Worm (Caenorhabditis elegans): ENCODE results near the gene ZK1010.12.

The ZK1010.12 gene

DNA sequence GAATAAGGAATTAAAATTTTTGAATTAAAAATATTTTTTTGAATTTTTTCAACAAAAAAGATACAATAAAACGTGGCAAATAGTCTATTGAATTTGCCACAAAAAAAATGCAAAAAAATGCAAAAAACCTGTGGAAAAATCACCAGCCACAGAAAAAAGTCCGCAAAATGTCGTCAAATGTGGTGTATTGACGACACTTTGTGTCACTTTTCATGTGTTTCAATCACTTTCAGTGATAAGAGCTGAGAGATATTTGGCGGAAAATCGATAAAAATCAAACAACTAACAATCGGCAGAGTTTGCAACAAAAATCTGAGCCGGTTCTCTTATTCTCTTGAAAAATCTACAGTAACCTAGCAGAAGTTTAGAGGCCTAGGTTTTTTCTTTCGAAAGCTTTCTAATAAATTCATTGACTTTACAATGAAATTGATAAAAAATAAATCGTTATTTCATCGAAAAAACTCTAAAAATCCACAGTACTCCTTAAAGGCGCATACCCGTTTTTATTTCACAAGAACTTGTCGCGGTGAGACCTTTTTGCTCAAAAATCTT, 19.2 kb upstream of the ZK1010.12 start:
- TF ChIP-seq unc-55 (GFP tag; optimal IDR thresholded peaks at IDR 0.05), result peak; percentile 87
- TF ChIP-seq ahr-1 (tag; optimal IDR thresholded peaks at IDR 0.05), result no peak
- peak; percentile 31 for TF ChIP-seq nfya-1 (tag; optimal IDR thresholded peaks at IDR 0.05)
- TF ChIP-seq ceh-14 (tag; optimal IDR thresholded peaks at IDR 0.05), result no peak
- TF ChIP-seq ceh-48 (tag; optimal IDR thresholded peaks at IDR 0.05), result no peak
- TF ChIP-seq pat-9 (tag; optimal IDR thresholded peaks at IDR 0.05), result no peak
- no peak for TF ChIP-seq ceh-24 (tag; optimal IDR thresholded peaks at IDR 0.05)

DNA sequence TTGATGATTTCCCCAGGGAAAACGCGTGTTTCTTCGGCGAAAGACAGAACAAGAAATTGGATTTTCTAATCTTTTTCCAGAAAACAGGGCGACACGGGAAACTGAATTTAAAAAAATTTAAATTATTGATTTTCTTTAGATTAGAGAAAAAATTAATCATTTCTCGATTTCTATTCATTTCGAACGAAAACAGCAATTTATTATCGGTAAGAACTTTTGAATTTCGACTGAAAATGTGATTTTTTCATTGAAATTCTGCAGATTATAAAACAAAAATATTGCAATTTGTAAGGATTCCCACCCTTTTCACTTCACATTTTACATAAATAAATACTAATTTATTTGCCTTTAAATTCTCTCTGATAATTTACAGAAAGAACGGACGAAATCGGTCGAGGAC, 18.7 kb upstream of the ZK1010.12 start, which contains the start of gene bckd-1A:
Gene bckd-1A, minus strand, starts transcription at position 101 of the 400 bp plus-strand sequence.
- TF ChIP-seq unc-86 (tag; optimal IDR thresholded peaks at IDR 0.05), result no peak
- no peak for TF ChIP-seq hlh-15 (tag; optimal IDR thresholded peaks at IDR 0.05)
- no peak for TF ChIP-seq ceh-48 (tag; optimal IDR thresholded peaks at IDR 0.05)
- no peak for TF ChIP-seq madf-2 (tag; optimal IDR thresholded peaks at IDR 0.05)
- TF ChIP-seq pax-1 (tag; optimal IDR thresholded peaks at IDR 0.05), result no peak
- no peak for TF ChIP-seq fkh-10 (GFP tag; optimal IDR thresholded peaks at IDR 0.05)
- TF ChIP-seq hlh-30 (tag; optimal IDR thresholded peaks at IDR 0.05; ENCODE audit: insufficient read depth), result no peak
- TF ChIP-seq hlh-8 (tag; optimal IDR thresholded peaks at IDR 0.05), result no peak
- TF ChIP-seq pag-3 (tag; optimal IDR thresholded peaks at IDR 0.05; ENCODE audit: borderline replicate concordance), result no peak
- no peak for TF ChIP-seq F13H6.1 (tag; optimal IDR thresholded peaks at IDR 0.05)
- no peak for TF ChIP-seq mec-3 (tag; optimal IDR thresholded peaks at IDR 0.05; ENCODE audit: borderline replicate concordance)
- no peak for TF ChIP-seq eyg-1 (tag; optimal IDR thresholded peaks at IDR 0.05)
- TF ChIP-seq nfya-1 (tag; optimal IDR thresholded peaks at IDR 0.05), result no peak
- TF ChIP-seq ceh-24 (tag; optimal IDR thresholded peaks at IDR 0.05), result no peak
- no peak for TF ChIP-seq pqm-1 (tag; optimal IDR thresholded peaks at IDR 0.05)
- TF ChIP-seq lin-11 (tag; optimal IDR thresholded peaks at IDR 0.05), result no peak
- TF ChIP-seq che-1 (tag; optimal IDR thresholded peaks at IDR 0.05), result no peak

DNA sequence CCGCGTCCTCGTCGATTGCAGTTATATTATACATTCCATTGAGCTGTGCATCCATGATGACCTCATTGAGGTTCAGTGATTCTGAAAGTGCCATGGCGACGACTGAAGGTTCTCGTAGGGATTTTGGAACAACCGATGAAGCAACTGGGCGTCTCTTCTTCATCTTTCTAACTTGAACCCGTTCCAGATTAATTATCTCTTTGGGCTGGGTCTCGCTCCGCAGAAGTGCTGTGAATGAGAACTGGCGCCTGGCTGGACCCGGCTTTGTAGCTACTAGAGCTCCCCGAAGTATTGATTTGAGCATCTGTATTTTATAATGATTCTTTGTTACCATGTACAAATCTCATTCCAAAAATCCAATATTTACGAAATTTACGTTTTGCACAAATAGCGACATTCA, 13.5 kb upstream of the ZK1010.12 start, which contains the start of gene ZK1010.2:
Gene ZK1010.2, minus strand, starts transcription at position 304 of the 400 bp plus-strand sequence.
- TF ChIP-seq pat-9 (tag; optimal IDR thresholded peaks at IDR 0.05) (no peak), pag-3 (tag; optimal IDR thresholded peaks at IDR 0.05; ENCODE audit: borderline replicate concordance) (no peak), unc-86 (tag; optimal IDR thresholded peaks at IDR 0.05) (no peak), lim-6 (tag; optimal IDR thresholded peaks at IDR 0.05) (no peak), K09A11.1 (tag; optimal IDR thresholded peaks at IDR 0.05; ENCODE audit: insufficient read depth) (no peak), ceh-19 (GFP tag; optimal IDR thresholded peaks at IDR 0.05) (no peak), pha-2 (tag; optimal IDR thresholded peaks at IDR 0.05) (no peak), ceh-22 (tag; optimal IDR thresholded peaks at IDR 0.05) (no peak), hlh-15 (tag; optimal IDR thresholded peaks at IDR 0.05) (no peak), ceh-9 (tag; optimal IDR thresholded peaks at IDR 0.05) (no peak), ceh-30 (tag; optimal IDR thresholded peaks at IDR 0.05) (no peak), C08G9.2 (tag; optimal IDR thresholded peaks at IDR 0.05) (no peak), sox-4 (tag; optimal IDR thresholded peaks at IDR 0.05) (no peak), mec-3 (tag; optimal IDR thresholded peaks at IDR 0.05; ENCODE audit: borderline replicate concordance) (no peak), odd-2 (tag; optimal IDR thresholded peaks at IDR 0.05) (no peak), ceh-31 (tag; optimal IDR thresholded peaks at IDR 0.05) (no peak), fkh-10 (GFP tag; optimal IDR thresholded peaks at IDR 0.05) (no peak), hlh-6 (tag; optimal IDR thresholded peaks at IDR 0.05) (no peak)

DNA sequence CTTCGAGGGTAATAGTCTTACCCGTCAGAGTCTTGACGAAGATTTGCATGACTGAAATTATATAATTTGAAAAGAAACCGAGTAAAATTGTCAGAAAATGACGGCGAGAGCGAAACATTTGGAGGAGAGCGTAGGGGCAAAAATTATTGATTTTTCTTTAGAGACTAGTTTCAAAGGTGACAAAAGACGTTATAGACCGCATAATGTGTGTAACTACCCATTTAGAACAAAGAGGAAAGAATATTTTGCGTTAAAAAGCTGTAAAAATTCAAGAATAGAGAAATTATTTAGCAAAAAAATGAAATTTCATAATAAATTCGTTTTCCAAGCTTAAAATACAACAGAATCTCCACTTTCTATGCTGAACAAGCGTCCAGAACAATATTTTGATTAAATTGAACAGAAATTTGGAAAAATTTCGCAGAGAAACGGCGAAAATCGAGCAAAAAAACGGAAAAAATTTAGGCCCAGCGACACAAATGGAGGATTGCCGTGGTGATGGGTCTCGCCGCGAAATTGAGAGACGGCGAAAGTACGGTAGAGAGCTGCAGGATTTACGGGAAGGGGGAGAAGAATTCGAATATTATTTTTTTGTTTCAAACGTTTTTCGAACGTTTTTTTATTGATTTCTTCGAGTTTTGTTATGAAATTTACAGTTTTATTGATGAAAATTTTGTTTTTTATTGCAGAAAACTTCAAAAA, 12.5 kb upstream of the ZK1010.12 start, which contains the start of the genes ubq-2 and frg-1:
Gene ubq-2, minus strand, starts transcription at position 51 of the 702 bp plus-strand sequence.
Gene frg-1, plus strand, starts transcription at position 690 of the 702 bp plus-strand sequence.
- TF ChIP-seq ceh-48 (tag; optimal IDR thresholded peaks at IDR 0.05), result peak; percentile 56
- no peak for TF ChIP-seq ceh-22 (tag; optimal IDR thresholded peaks at IDR 0.05)
- no peak for TF ChIP-seq tbx-7 (tag; optimal IDR thresholded peaks at IDR 0.05)
- TF ChIP-seq ceh-34 (tag; optimal IDR thresholded peaks at IDR 0.05), result peak; percentile 0
- peak; percentile 92 for TF ChIP-seq nfya-1 (tag; optimal IDR thresholded peaks at IDR 0.05)
- no peak for TF ChIP-seq unc-86 (tag; optimal IDR thresholded peaks at IDR 0.05)
- TF ChIP-seq ceh-31 (tag; optimal IDR thresholded peaks at IDR 0.05), result peak; percentile 29
- peak; percentile 17 for TF ChIP-seq elt-2 (tag; optimal IDR thresholded peaks at IDR 0.05)
- TF ChIP-seq tbx-2 (tag; optimal IDR thresholded peaks at IDR 0.05), result peak; percentile 6
- TF ChIP-seq dve-1 (tag; optimal IDR thresholded peaks at IDR 0.05), result peak; percentile 2
- no peak for TF ChIP-seq ref-2 (tag; optimal IDR thresholded peaks at IDR 0.05)
- TF ChIP-seq eyg-1 (tag; optimal IDR thresholded peaks at IDR 0.05), result no peak
- TF ChIP-seq pag-3 (tag; optimal IDR thresholded peaks at IDR 0.05; ENCODE audit: borderline replicate concordance), result no peak

Measured in whole organism, late embryonic.